Fruit fly (Drosophila melanogaster): ENCODE results near the gene CG7781.

DNA sequence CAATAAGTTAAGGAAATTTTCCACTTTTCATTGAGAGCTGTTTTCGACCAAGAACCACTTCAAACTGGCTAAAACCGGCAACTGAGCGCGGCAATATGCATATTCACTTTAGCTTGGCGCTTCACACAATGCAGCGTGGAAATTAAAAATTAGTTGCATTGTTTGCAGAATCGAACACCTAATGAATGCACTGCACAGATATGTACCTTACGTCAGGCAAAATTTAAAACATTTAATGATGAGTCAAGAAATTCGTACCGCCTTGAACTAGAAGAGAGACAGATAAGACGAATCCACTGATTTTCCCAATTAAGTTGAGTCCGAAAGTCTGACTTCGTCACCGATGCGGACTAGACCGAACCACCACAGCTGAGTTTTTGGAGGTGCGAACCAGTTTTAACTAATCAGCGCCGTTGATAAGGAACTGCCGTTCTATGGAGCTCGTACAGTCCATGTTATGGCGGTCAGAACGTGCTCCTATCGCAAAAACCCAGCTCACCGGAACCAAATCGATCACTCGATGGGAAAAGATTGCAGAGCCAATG is 2.6 kb upstream of the CG7781 start:
- TF ChIP-seq h (optimal IDR thresholded peaks at IDR 0.05) (no peak), Myc (optimal IDR thresholded peaks at IDR 0.05) (no peak), insv (optimal IDR thresholded peaks at IDR 0.05) (no peak), psq (optimal IDR thresholded peaks at IDR 0.05) (no peak)
